Fruit fly (Drosophila melanogaster): ENCODE measurements around the gene His2Av.

The His2Av gene

DNA sequence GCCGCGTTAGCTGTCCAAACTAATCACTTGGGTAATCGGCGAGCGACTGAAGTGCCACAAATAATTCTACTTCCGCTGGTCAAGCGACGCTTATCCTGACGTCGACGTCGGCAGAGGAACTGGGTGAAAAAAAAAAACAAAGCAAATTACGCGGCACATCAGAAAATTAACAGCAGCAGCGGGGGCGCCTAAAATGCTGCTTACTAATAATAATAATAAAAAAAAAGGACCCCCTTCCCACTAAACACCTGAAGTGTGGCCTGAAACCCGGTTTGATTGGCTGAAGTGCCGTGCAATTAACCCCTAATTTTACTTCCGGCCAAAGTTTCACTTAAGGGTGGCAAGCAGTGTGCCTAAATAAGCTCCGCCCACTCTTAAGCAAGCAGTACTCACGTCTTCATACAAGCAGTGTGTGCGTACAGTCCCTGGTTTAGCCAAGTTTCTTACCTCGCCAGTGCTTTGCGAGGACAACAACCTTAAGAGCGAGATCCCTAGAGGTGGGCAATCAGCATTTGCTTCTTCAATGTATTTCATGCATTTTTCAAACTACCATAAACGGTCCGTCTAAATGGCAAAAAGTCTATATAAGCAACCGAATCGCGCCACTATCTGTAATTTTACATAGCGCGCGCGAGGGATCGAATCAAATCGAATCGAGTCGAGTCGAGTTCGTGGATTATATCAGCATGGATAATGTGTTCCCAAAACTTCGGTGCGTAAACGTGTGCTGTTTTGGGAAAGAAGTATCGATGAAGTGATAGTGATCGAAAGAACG, 14.6 kb downstream of the His2Av start, which contains the start of the genes ro and T48 (continued):
- peak; percentile 100 for TF ChIP-seq gfzf (GFP tag; optimal IDR thresholded peaks at IDR 0.05)
- TF ChIP-seq ato (GFP tag; IDR thresholded peaks at IDR 0.05; ENCODE audit: partially characterized antibody): peak; percentile 60; the same call in 1 of the 2 replicates
- peak; percentile 66 for TF ChIP-seq shn (GFP tag; optimal IDR thresholded peaks at IDR 0.05)
- TF ChIP-seq dan (GFP tag; IDR thresholded peaks at IDR 0.05): no peak
- TF ChIP-seq Elba2 (GFP tag; optimal IDR thresholded peaks at IDR 0.05): no peak
- TF ChIP-seq CG13894 (tag; optimal IDR thresholded peaks at IDR 0.05): peak; percentile 92
- no peak for TF ChIP-seq ac (GFP tag; optimal IDR thresholded peaks at IDR 0.05)
- peak; percentile 47; the same call in 1 of the 3 replicates for TF ChIP-seq tgo (GFP tag; IDR thresholded peaks at IDR 0.05)
- TF ChIP-seq lola (GFP tag; optimal IDR thresholded peaks at IDR 0.05): no peak
- TF ChIP-seq jigr1 (GFP tag; IDR thresholded peaks at IDR 0.05): no peak
- TF ChIP-seq sr (GFP tag; IDR thresholded peaks at IDR 0.05): peak; percentile 81; the same call in 2 of the 3 replicates
- peak; percentile 5 for TF ChIP-seq CG30020 (tag; optimal IDR thresholded peaks at IDR 0.05)
- no peak for TF ChIP-seq CG10979 (tag; optimal IDR thresholded peaks at IDR 0.05)
- TF ChIP-seq Ssrp (tag; optimal IDR thresholded peaks at IDR 0.05): no peak
- TF ChIP-seq CG15514 (GFP tag; optimal IDR thresholded peaks at IDR 0.05): peak; percentile 88
- TF ChIP-seq oc (tag; optimal IDR thresholded peaks at IDR 0.05): peak; percentile 56
- peak; percentile 52 for TF ChIP-seq CG12391 (tag; optimal IDR thresholded peaks at IDR 0.05)
- TF ChIP-seq CG7556 (GFP tag; optimal IDR thresholded peaks at IDR 0.05): peak; percentile 23
- no peak for TF ChIP-seq CG10431 (GFP tag; optimal IDR thresholded peaks at IDR 0.05)
- TF ChIP-seq cato (GFP tag; optimal IDR thresholded peaks at IDR 0.05; ENCODE audit: borderline replicate concordance): no peak
- no peak for TF ChIP-seq CG33557 (GFP tag; optimal IDR thresholded peaks at IDR 0.05)
- peak; percentile 10; the same call in 1 of the 2 replicates for TF ChIP-seq CG10366 (GFP tag; IDR thresholded peaks at IDR 0.05)
- peak; percentile 65 for TF ChIP-seq jumu (GFP tag; optimal IDR thresholded peaks at IDR 0.05)
- TF ChIP-seq kah (GFP tag; optimal IDR thresholded peaks at IDR 0.05): peak; percentile 51
- peak; percentile 98 for TF ChIP-seq CG9797 (GFP tag; optimal IDR thresholded peaks at IDR 0.05)
- peak; percentile 91 for TF ChIP-seq HmgD (GFP tag; optimal IDR thresholded peaks at IDR 0.05)
- no peak for TF ChIP-seq trh (GFP tag; optimal IDR thresholded peaks at IDR 0.05)
- no peak for TF ChIP-seq eve (GFP tag; optimal IDR thresholded peaks at IDR 0.05)
- peak; percentile 90 for TF ChIP-seq CG7928 (GFP tag; optimal IDR thresholded peaks at IDR 0.05)
- TF ChIP-seq hbn (GFP tag; IDR thresholded peaks at IDR 0.05; ENCODE audit: partially characterized antibody): peak; percentile 40
- TF ChIP-seq CG2199 (GFP tag; IDR thresholded peaks at IDR 0.05): 0 out of 3 replicates have a peak, but pooled peaks have one; percentile 58
- TF ChIP-seq gcm (GFP tag; optimal IDR thresholded peaks at IDR 0.05): peak; percentile 5
- no peak for TF ChIP-seq sens-2 (GFP tag; IDR thresholded peaks at IDR 0.05)
- TF ChIP-seq Hr78 (GFP tag; optimal IDR thresholded peaks at IDR 0.05): peak in 1 of 2 experiments; percentile 33
- TF ChIP-seq CTCF (GFP tag; optimal IDR thresholded peaks at IDR 0.05): peak; percentile 78
- TF ChIP-seq Sry-δ (GFP tag; optimal IDR thresholded peaks at IDR 0.05): peak; percentile 99
- TF ChIP-seq dati (GFP tag; IDR thresholded peaks at IDR 0.05): no peak
- TF ChIP-seq NC2β (GFP tag; optimal IDR thresholded peaks at IDR 0.05): peak; percentile 72
- TF ChIP-seq D (optimal IDR thresholded peaks at IDR 0.05): peak; percentile 48
- no peak for TF ChIP-seq D (GFP tag; optimal IDR thresholded peaks at IDR 0.05)
- no peak for TF ChIP-seq jing (GFP tag; optimal IDR thresholded peaks at IDR 0.05)
- no peak for TF ChIP-seq salm (tag; optimal IDR thresholded peaks at IDR 0.05)
- TF ChIP-seq Gug (GFP tag; IDR thresholded peaks at IDR 0.05): peak; percentile 52; the same call in 2 of the 4 replicates
- peak; percentile 46; the same call in 1 of the 3 replicates for TF ChIP-seq CG34422 (GFP tag; IDR thresholded peaks at IDR 0.05)
- no peak for TF ChIP-seq ap (GFP tag; IDR thresholded peaks at IDR 0.05)
- TF ChIP-seq D19A (tag; optimal IDR thresholded peaks at IDR 0.05): peak; percentile 7
- TF ChIP-seq Xbp1 (GFP tag; optimal IDR thresholded peaks at IDR 0.05): peak; percentile 44
- peak; percentile 99 for TF ChIP-seq pita (GFP tag; optimal IDR thresholded peaks at IDR 0.05)
- peak; percentile 38; the same call in 1 of the 2 replicates for TF ChIP-seq ranshi (GFP tag; IDR thresholded peaks at IDR 0.05)
